Worm (Caenorhabditis elegans): Measurements from ENCODE around the gene lgg-3.

DNA sequence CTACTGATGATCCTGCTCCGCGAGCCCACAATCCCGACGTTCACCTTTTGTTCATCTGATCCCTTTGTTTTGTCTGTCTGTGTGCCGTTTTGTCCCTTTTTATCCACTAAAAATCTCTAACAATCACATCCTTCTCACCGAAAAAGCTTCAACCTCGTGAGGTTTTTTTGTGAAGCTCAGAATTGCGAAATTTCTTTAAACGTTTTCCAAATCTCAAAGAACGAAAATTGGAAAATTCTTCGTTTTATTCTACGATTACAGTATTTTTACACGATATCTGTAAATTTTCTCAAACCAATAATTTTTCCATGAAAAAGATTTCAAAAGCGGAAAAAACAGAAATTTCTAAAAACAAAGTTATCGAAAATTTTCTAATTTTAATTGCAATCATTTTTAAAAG, 23.6 kb downstream of the lgg-3 start:
- no peak for TF ChIP-seq unc-130 (GFP tag; optimal IDR thresholded peaks at IDR 0.05)
- no peak for TF ChIP-seq lag-1 (GFP tag; IDR thresholded peaks at IDR 0.05)

Measured in whole organism, young adult.